Worm (Caenorhabditis elegans) whole organism, L1 larva: Measurements from ENCODE around the gene ccar-1.

Source experiments
- ama-1 ChIP-seq: fragments of 150-350 bp; optimal IDR thresholded peaks from 2 replicates; lab custom pipeline; 2014
- dpl-1 ChIP-seq, 3 experiments: fragments of 150-350 bp in 2 of 3; sonication (generic microtip) in 1 of 3; optimal IDR thresholded peaks; 2 replicates each; lab custom pipeline; 2014 to 2017; ENCODE audit warnings: missing biosample characterization in 3 of 3, missing genetic modification characterization in 3 of 3, missing genetic modification reagents in 3 of 3
- elt-2 ChIP-seq: sonication (generic microtip); optimal IDR thresholded peaks from 2 replicates; lab custom pipeline; 2016; ENCODE audit warnings: missing genetic modification characterization, mild to moderate bottlenecking, inconsistent platforms, missing compliant biosample characterization, missing genetic modification reagents
- pag-3 ChIP-seq: sonication (generic microtip); optimal IDR thresholded peaks from 2 replicates; lab custom pipeline; 2017; ENCODE audit warnings: missing genetic modification characterization, mild to moderate bottlenecking, missing compliant biosample characterization, antibody characterized with exemption, borderline replicate concordance; ENCODE audit not compliant: insufficient read depth
- snpc-4 ChIP-seq: fragments of 150-350 bp; optimal IDR thresholded peaks from 2 replicates; lab custom pipeline; 2014; ENCODE audit warnings: missing biosample characterization, missing genetic modification characterization

- TF ChIP-seq snpc-4 (tag; lab: Kevin White, UChicago) (no peak), pag-3 (tag; lab: Kevin White, UChicago) (no peak), dpl-1 (GFP tag; optimal IDR thresholded peaks at IDR 0.05; lab: Kevin White, UChicago) (no peak), ama-1 (no peak), elt-2 (tag; lab: Kevin White, UChicago) (no peak)
These were observed 782 bp downstream of the ccar-1 start for ce11 chrIV:14072011-14072649.
